Fruit fly (Drosophila melanogaster) whole organism, adult: ENCODE results near the gene tld.

Source experiments
- CG1620 ChIP-seq: fragments of 200-800 bp; sonication (Bioruptor generic); optimal IDR thresholded peaks from 2 replicates; lab custom pipeline; 2016; ENCODE audit warnings: missing biosample characterization, missing genetic modification characterization
- Mnt ChIP-seq: fragments of 200-800 bp; sonication (Bioruptor generic); optimal IDR thresholded peaks from 2 replicates; lab custom pipeline; 2016; ENCODE audit warnings: missing biosample characterization, mild to moderate bottlenecking, missing genetic modification characterization
- bab1 ChIP-seq: fragments of 200-800 bp; sonication (Bioruptor generic); optimal IDR thresholded peaks from 3 replicates; lab custom pipeline; 2019; ENCODE audit warnings: missing biosample characterization, mild to moderate bottlenecking, missing genetic modification characterization, moderate library complexity

tld gene

dm6 chr3R:24799503-24799902 is 50.0 kb downstream of the tld start, which contains the start of gene Ude:
Gene Ude (minus strand): TSS chr3R:24799668.
- TF ChIP-seq Mnt (GFP tag; lab: Kevin White, UChicago) (peak; percentile 14), CG1620 (GFP tag; lab: Kevin White, UChicago) (no peak), bab1 (no peak)
